Worm (Caenorhabditis elegans): ENCODE results near the gene Y110A2AL.9.

Y110A2AL.9 gene

ce11 chrII:2836853-2837252 lies 29.6 kb downstream of the Y110A2AL.9 start, which contains the start of gene K12H6.7:
K12H6.7 (minus strand) TSS chrII:2836953.
- TF ChIP-seq ets-7 (tag; optimal IDR thresholded peaks at IDR 0.05), result no peak
- no peak for TF ChIP-seq hnd-1 (tag; optimal IDR thresholded peaks at IDR 0.05)
- no peak for TF ChIP-seq tbx-11 (GFP tag; IDR thresholded peaks at IDR 0.05)
- no peak for TF ChIP-seq B0310.2 (tag; optimal IDR thresholded peaks at IDR 0.05)
- no peak for TF ChIP-seq flt-1 (GFP tag; IDR thresholded peaks at IDR 0.05)
- TF ChIP-seq scrt-1 (GFP tag; IDR thresholded peaks at IDR 0.05), result no peak
- TF ChIP-seq ama-1 (optimal IDR thresholded peaks at IDR 0.05), result no peak
- TF ChIP-seq ceh-13 (GFP tag; optimal IDR thresholded peaks at IDR 0.05), result no peak

ce11 chrII:2834105-2834504 lies 32.3 kb downstream of the Y110A2AL.9 start:
- TF ChIP-seq tbx-37 (GFP tag; conservative IDR thresholded peaks at IDR 0.05) (no peak), sea-1 (GFP tag; conservative IDR thresholded peaks at IDR 0.05) (no peak), hmg-4 (GFP tag; optimal IDR thresholded peaks at IDR 0.05) (no peak), F13C5.2 (tag; optimal IDR thresholded peaks at IDR 0.05) (no peak), ets-7 (tag; optimal IDR thresholded peaks at IDR 0.05) (no peak), aly-1 (tag; optimal IDR thresholded peaks at IDR 0.05) (no peak), ceh-36 (tag; optimal IDR thresholded peaks at IDR 0.05) (no peak), flt-1 (GFP tag; IDR thresholded peaks at IDR 0.05) (no peak), tbx-11 (GFP tag; IDR thresholded peaks at IDR 0.05) (no peak), tra-4 (tag; optimal IDR thresholded peaks at IDR 0.05) (no peak), ama-1 (optimal IDR thresholded peaks at IDR 0.05) (no peak)

DNA sequence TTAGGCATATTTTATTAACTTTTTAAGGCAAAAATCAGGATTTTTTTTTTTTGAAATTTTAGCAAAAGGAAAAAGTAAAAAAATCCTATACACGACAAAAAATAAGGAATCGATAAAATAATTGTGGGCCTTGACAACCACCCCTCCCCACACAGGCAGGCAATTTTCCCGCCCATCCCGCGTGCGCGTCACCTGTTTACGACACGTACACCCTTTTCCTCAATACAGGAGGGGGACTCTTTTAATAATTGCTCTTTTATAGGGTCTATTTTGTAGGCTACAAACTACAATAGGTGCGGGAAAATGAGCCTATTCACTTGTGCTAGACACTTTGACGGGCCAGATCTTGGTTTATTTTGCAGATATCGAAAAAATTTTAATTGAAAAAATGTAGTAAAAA lies 33.9 kb downstream of the Y110A2AL.9 start:
- TF ChIP-seq scrt-1 (GFP tag; IDR thresholded peaks at IDR 0.05) (no peak), hmg-4 (GFP tag; optimal IDR thresholded peaks at IDR 0.05) (peak; percentile 9), hnd-1 (tag; optimal IDR thresholded peaks at IDR 0.05) (no peak), B0310.2 (tag; optimal IDR thresholded peaks at IDR 0.05) (no peak), ceh-36 (tag; optimal IDR thresholded peaks at IDR 0.05) (no peak), ama-1 (optimal IDR thresholded peaks at IDR 0.05) (no peak)

- TF ChIP-seq ama-1 (optimal IDR thresholded peaks at IDR 0.05) (no peak), sea-1 (GFP tag; conservative IDR thresholded peaks at IDR 0.05) (no peak), ceh-36 (tag; optimal IDR thresholded peaks at IDR 0.05) (no peak), aly-1 (tag; optimal IDR thresholded peaks at IDR 0.05) (no peak), hmg-4 (GFP tag; optimal IDR thresholded peaks at IDR 0.05) (no peak), flt-1 (GFP tag; IDR thresholded peaks at IDR 0.05) (no peak), F13C5.2 (tag; optimal IDR thresholded peaks at IDR 0.05) (no peak), tbx-37 (GFP tag; conservative IDR thresholded peaks at IDR 0.05) (no peak), scrt-1 (GFP tag; IDR thresholded peaks at IDR 0.05) (no peak), ets-7 (tag; optimal IDR thresholded peaks at IDR 0.05) (no peak), tra-4 (tag; optimal IDR thresholded peaks at IDR 0.05) (no peak), tbx-11 (GFP tag; IDR thresholded peaks at IDR 0.05) (no peak), pes-1 (GFP tag; IDR thresholded peaks at IDR 0.05) (no peak), hmbx-1 (tag; optimal IDR thresholded peaks at IDR 0.05) (no peak), ceh-13 (GFP tag; optimal IDR thresholded peaks at IDR 0.05) (no peak), hnd-1 (tag; optimal IDR thresholded peaks at IDR 0.05) (no peak), B0310.2 (tag; optimal IDR thresholded peaks at IDR 0.05) (no peak)
Measured at ce11 chrII:2832098-2832497, 34.3 kb downstream of the Y110A2AL.9 start.

DNA sequence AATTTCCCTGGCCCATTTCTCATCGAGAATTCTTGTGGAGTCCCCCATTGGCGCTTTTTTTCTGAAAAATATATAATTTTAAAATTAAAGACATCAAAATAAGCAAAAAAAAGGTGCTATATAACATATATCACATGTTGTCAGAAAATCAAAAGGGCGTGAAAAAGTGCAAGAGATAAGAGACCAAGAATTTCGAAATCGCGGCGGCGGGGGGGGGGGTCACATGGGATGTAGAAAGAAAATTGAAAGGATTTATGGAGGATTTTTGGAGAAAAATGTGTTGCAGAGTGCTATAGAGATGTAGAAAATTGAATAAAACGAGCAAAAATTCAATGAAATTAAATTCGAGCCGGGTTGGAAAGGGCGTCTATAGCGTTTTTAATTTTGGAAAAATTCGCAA lies 35.3 kb downstream of the Y110A2AL.9 start, which contains the start of gene K12H6.6:
Gene K12H6.6 (minus strand): TSS at position 61 of the 400 bp plus-strand sequence.
- TF ChIP-seq ceh-36 (tag; optimal IDR thresholded peaks at IDR 0.05) (no peak), F13C5.2 (tag; optimal IDR thresholded peaks at IDR 0.05) (no peak), scrt-1 (GFP tag; IDR thresholded peaks at IDR 0.05) (no peak), B0310.2 (tag; optimal IDR thresholded peaks at IDR 0.05) (no peak), ceh-13 (GFP tag; optimal IDR thresholded peaks at IDR 0.05) (no peak), pes-1 (GFP tag; IDR thresholded peaks at IDR 0.05) (no peak), tra-4 (tag; optimal IDR thresholded peaks at IDR 0.05) (no peak), flt-1 (GFP tag; IDR thresholded peaks at IDR 0.05) (no peak), ets-7 (tag; optimal IDR thresholded peaks at IDR 0.05) (no peak), sea-1 (GFP tag; conservative IDR thresholded peaks at IDR 0.05) (no peak), tbx-11 (GFP tag; IDR thresholded peaks at IDR 0.05) (no peak), aly-1 (tag; optimal IDR thresholded peaks at IDR 0.05) (no peak), hnd-1 (tag; optimal IDR thresholded peaks at IDR 0.05) (no peak), ama-1 (optimal IDR thresholded peaks at IDR 0.05) (no peak), hmbx-1 (tag; optimal IDR thresholded peaks at IDR 0.05) (no peak), hmg-4 (GFP tag; optimal IDR thresholded peaks at IDR 0.05) (no peak), tbx-37 (GFP tag; conservative IDR thresholded peaks at IDR 0.05) (no peak)

DNA sequence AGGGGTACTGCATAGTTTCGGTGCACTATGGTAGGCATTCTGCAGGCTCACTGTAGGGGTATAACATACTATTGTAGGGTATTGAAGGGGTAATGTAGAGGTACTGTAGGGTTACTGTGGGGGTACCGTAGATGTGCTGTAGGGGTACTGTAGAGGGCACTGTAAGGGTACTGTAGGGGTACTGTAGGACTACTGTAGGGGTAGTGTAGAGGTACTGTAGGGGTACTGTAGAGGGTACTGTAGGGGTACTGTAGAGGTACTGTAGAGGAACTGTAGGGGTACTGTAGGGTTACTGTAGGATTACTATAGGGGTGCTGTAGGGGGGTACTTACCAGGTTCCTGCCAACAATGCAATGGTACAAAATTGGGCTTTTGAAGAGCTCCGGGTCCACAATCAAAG lies 36.3 kb downstream of the Y110A2AL.9 start:
- no peak for TF ChIP-seq F13C5.2 (tag; optimal IDR thresholded peaks at IDR 0.05)
- no peak for TF ChIP-seq flt-1 (GFP tag; IDR thresholded peaks at IDR 0.05)
- TF ChIP-seq tra-4 (tag; optimal IDR thresholded peaks at IDR 0.05), result no peak
- no peak for TF ChIP-seq aly-1 (tag; optimal IDR thresholded peaks at IDR 0.05)

ce11 chrII:2829482-2829881 lies 37.0 kb downstream of the Y110A2AL.9 start:
- TF ChIP-seq pes-1 (GFP tag; IDR thresholded peaks at IDR 0.05), result no peak
- TF ChIP-seq flt-1 (GFP tag; IDR thresholded peaks at IDR 0.05), result no peak
- TF ChIP-seq tbx-11 (GFP tag; IDR thresholded peaks at IDR 0.05), result no peak
- TF ChIP-seq tbx-37 (GFP tag; conservative IDR thresholded peaks at IDR 0.05), result no peak
- TF ChIP-seq sea-1 (GFP tag; conservative IDR thresholded peaks at IDR 0.05), result no peak
- TF ChIP-seq aly-1 (tag; optimal IDR thresholded peaks at IDR 0.05), result no peak
- no peak for TF ChIP-seq hmbx-1 (tag; optimal IDR thresholded peaks at IDR 0.05)
- no peak for TF ChIP-seq ceh-36 (tag; optimal IDR thresholded peaks at IDR 0.05)

- peak; percentile 73 for TF ChIP-seq ama-1 (optimal IDR thresholded peaks at IDR 0.05)
- TF ChIP-seq B0310.2 (tag; optimal IDR thresholded peaks at IDR 0.05), result no peak
Measured at ce11 chrII:2827859-2828403, 38.5 kb downstream of the Y110A2AL.9 start, which contains the start of gene K12H6.8. K12H6.8 (plus strand) TSS chrII:2827896.
